Fruit fly (Drosophila melanogaster) ovary, adult (tissue): ENCODE measurements around the gene CG2818.

ENCODE experiments used
- CG17801 ChIP-seq: fragments of 200-800 bp; optimal IDR thresholded peaks from 2 replicates; lab custom pipeline; 2019; ENCODE audit warnings: missing biosample characterization, mild to moderate bottlenecking, missing genetic modification characterization, moderate library complexity; ENCODE audit not compliant: partially characterized antibody

Gene CG2818

dm6 chr2L:3730182-3730975 lies 17.2 kb downstream of the CG2818 start, which contains the start of gene CG10019:
CG10019 (plus strand) TSS chr2L:3730466.
- TF ChIP-seq CG17801 (GFP tag; lab: Kevin White, UChicago): no peak

- no peak for TF ChIP-seq CG17801 (GFP tag; lab: Kevin White, UChicago)
Observed at dm6 chr2L:3731055-3731454, 17.9 kb downstream of the CG2818 start.

dm6 chr2L:3737003-3737662 lies 24.0 kb downstream of the CG2818 start:
- TF ChIP-seq CG17801 (GFP tag; lab: Kevin White, UChicago): no peak

- no peak for TF ChIP-seq CG17801 (GFP tag; lab: Kevin White, UChicago)
Observed at dm6 chr2L:3737682-3738081, 24.5 kb downstream of the CG2818 start.

- TF ChIP-seq CG17801 (GFP tag; lab: Kevin White, UChicago): no peak
Observed at dm6 chr2L:3740443-3740842, 27.3 kb downstream of the CG2818 start.

- TF ChIP-seq CG17801 (GFP tag; lab: Kevin White, UChicago): no peak
Observed at dm6 chr2L:3748691-3749090, 35.5 kb downstream of the CG2818 start.

- TF ChIP-seq CG17801 (GFP tag; lab: Kevin White, UChicago): no peak
Observed at dm6 chr2L:3754835-3755547, 41.8 kb downstream of the CG2818 start.

dm6 chr2L:3756831-3757351 lies 43.7 kb downstream of the CG2818 start, which contains the start of gene CG43707:
CG43707 (plus strand) TSS chr2L:3757256.
- TF ChIP-seq CG17801 (GFP tag; lab: Kevin White, UChicago): no peak

dm6 chr2L:3765194-3765593 lies 52.0 kb downstream of the CG2818 start, which contains the start of gene CG43703:
CG43703 (plus strand) TSS chr2L:3765494.
- TF ChIP-seq CG17801 (GFP tag; lab: Kevin White, UChicago): no peak
